Worm (Caenorhabditis elegans): ENCODE results near the gene adah-1.

DNA sequence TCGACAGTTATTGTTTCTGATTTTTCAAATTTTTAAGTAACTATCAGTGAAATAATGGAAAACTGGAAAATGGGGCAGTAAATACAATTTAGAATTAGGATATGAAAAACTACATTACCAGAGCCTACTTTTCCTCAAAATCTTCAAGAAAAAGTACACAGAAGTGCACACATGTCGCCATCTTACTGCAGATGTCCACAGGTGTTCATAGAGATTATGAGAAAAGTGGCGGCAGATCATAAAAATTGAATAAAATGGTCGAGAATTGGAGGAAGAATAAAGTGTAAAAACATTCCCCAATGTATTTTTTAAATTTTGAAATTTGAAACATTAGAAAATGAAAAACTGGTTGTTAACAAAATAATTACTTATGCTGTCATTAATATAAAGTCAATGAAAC lies 26.1 kb upstream of the adah-1 start:
- TF ChIP-seq pes-1 (GFP tag; IDR thresholded peaks at IDR 0.05) (no peak), ama-1 (optimal IDR thresholded peaks at IDR 0.05) (no peak), scrt-1 (GFP tag; IDR thresholded peaks at IDR 0.05) (no peak), ceh-13 (GFP tag; optimal IDR thresholded peaks at IDR 0.05) (no peak), tbx-37 (GFP tag; conservative IDR thresholded peaks at IDR 0.05) (no peak), tra-4 (tag; optimal IDR thresholded peaks at IDR 0.05) (no peak), sea-1 (GFP tag; conservative IDR thresholded peaks at IDR 0.05) (no peak), hmg-4 (GFP tag; optimal IDR thresholded peaks at IDR 0.05) (no peak), flt-1 (GFP tag; IDR thresholded peaks at IDR 0.05) (no peak), hnd-1 (tag; optimal IDR thresholded peaks at IDR 0.05) (no peak), hmbx-1 (tag; optimal IDR thresholded peaks at IDR 0.05) (no peak), F13C5.2 (tag; optimal IDR thresholded peaks at IDR 0.05) (no peak), B0310.2 (tag; optimal IDR thresholded peaks at IDR 0.05) (no peak)

Data from whole organism, early embryonic.